Fruit fly (Drosophila melanogaster) whole organism, wandering third instar larva: ENCODE measurements around the gene Gr10a.

Experiments used
- Abd-B ChIP-seq: fragments of >200 bp; optimal IDR thresholded peaks from 2 replicates; lab custom pipeline; 2017; ENCODE audit warnings: missing biosample characterization, missing genetic modification characterization
- CG32264 ChIP-seq: fragments of 200-800 bp; sonication (Bioruptor generic); optimal IDR thresholded peaks from 2 replicates; lab custom pipeline; 2016; ENCODE audit warnings: missing biosample characterization, missing genetic modification characterization
- Myc ChIP-seq: fragments of >200 bp; optimal IDR thresholded peaks from 2 replicates; lab custom pipeline; 2017
- ey ChIP-seq: fragments of 200-800 bp; sonication (Bioruptor generic); optimal IDR thresholded peaks from 2 replicates; lab custom pipeline; 2016; ENCODE audit warnings: missing biosample characterization, missing genetic modification characterization
- fru ChIP-seq: fragments of 200-800 bp; sonication (Bioruptor generic); optimal IDR thresholded peaks from 3 replicates; lab custom pipeline; 2016; ENCODE audit warnings: missing biosample characterization, mild to moderate bottlenecking, missing genetic modification characterization
- lola ChIP-seq: fragments of >200 bp; optimal IDR thresholded peaks from 2 replicates; lab custom pipeline; 2017; ENCODE audit warnings: missing biosample characterization, missing genetic modification characterization
- psq ChIP-seq: fragments of 200-800 bp; sonication (Bioruptor generic); optimal IDR thresholded peaks from 3 replicates; lab custom pipeline; 2017; ENCODE audit warnings: missing biosample characterization, mild to moderate bottlenecking, missing genetic modification characterization, moderate library complexity
- usp ChIP-seq: fragments of >200 bp; optimal IDR thresholded peaks from 2 replicates; lab custom pipeline; 2017; ENCODE audit warnings: missing biosample characterization, missing genetic modification characterization

- TF ChIP-seq Myc (lab: Kevin White, UChicago) (no peak), psq (no peak), Abd-B (GFP tag; lab: Kevin White, UChicago) (no peak), ey (no peak), fru (GFP tag; lab: Kevin White, UChicago) (peak; percentile 26), usp (GFP tag; lab: Kevin White, UChicago) (no peak), lola (GFP tag; lab: Kevin White, UChicago) (no peak), CG32264 (GFP tag; lab: Kevin White, UChicago) (no peak)
Measured at dm6 chrX:11370792-11371191, 46.4 kb downstream of the Gr10a start.
